Worm (Caenorhabditis elegans) whole organism, young adult: ENCODE measurements around the gene nrde-4.

Source experiments
- ceh-79 ChIP-seq: sonication (generic microtip); optimal IDR thresholded peaks from 2 replicates; lab custom pipeline; 2017; ENCODE audit warnings: mild to moderate bottlenecking, missing genetic modification characterization, missing compliant biosample characterization
- sea-2 ChIP-seq: fragments of 200-800 bp; sonication (Bioruptor generic); IDR thresholded peaks from 2 replicates; pipeline ENCODE4 v1.3.6; 2022; ENCODE audit warnings: missing genetic modification characterization, missing compliant biosample characterization

DNA sequence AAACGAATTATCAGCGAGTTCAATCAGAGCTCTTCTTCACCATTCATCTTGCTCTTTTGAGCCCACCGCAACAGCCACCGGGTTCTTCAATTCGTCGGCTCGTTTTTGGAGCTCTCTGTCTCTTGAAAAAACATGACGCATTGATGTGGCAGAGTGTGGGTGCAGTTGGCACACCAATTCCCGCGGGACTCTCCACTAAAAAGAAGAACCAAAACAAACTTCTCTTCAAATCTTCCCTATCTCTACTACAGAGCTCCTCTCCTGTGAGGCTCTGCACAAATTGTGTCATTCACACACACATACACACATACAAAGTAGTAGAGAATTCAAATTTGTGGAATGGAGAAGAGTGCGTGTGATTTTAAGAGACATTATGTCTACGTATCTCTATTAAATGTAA, 8.9 kb upstream of the nrde-4 start:
- TF ChIP-seq ceh-79 (tag; lab: Kevin White, UChicago) (no peak), sea-2 (GFP tag; lab: Robert Waterston, UW) (no peak)
